Worm (Caenorhabditis elegans): Measurements from ENCODE around the gene acr-20.

The acr-20 gene

DNA sequence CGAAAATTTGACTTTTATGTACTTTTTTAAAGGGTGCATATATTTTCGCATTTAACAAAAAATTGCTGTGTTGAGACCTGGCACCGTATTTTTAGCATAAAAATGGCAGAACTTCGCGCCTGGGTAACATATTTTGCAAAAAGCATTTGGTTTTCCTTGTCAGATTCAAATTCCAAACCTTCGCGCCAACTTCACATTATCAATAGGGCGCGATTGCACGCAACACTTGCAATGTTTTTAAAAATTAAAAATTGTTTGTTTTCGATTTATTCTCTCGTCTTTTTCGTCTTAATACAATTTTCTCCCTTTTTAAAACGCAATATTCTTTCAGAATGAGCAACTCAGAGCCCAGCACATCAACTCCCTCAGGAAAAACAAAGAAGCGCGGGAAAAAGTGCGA, 5.9 kb upstream of the acr-20 start, which contains the start of gene mes-2 (continued):
- TF ChIP-seq ref-2 (tag; optimal IDR thresholded peaks at IDR 0.05) = no peak
- TF ChIP-seq ceh-6 (GFP tag; optimal IDR thresholded peaks at IDR 0.05) = no peak
- TF ChIP-seq dmd-4 (tag; optimal IDR thresholded peaks at IDR 0.05; ENCODE audit: borderline replicate concordance) = no peak
- no peak for TF ChIP-seq ceh-14 (tag; optimal IDR thresholded peaks at IDR 0.05)
- no peak for TF ChIP-seq ceh-45 (GFP tag; IDR thresholded peaks at IDR 0.05)
- no peak for TF ChIP-seq fax-1 (tag; optimal IDR thresholded peaks at IDR 0.05)
- TF ChIP-seq ceh-30 (tag; optimal IDR thresholded peaks at IDR 0.05) = peak; percentile 11
- TF ChIP-seq unc-3 (GFP tag; conservative IDR thresholded peaks at IDR 0.05) = no peak
- no peak for TF ChIP-seq unc-3 (tag; optimal IDR thresholded peaks at IDR 0.05)
- peak; percentile 13 for TF ChIP-seq unc-55 (GFP tag; optimal IDR thresholded peaks at IDR 0.05)
- no peak for TF ChIP-seq pax-1 (tag; optimal IDR thresholded peaks at IDR 0.05)
- TF ChIP-seq sox-4 (tag; optimal IDR thresholded peaks at IDR 0.05) = no peak
- peak; percentile 33 for TF ChIP-seq dve-1 (tag; optimal IDR thresholded peaks at IDR 0.05)
- TF ChIP-seq F13H6.1 (tag; optimal IDR thresholded peaks at IDR 0.05) = no peak
- no peak for TF ChIP-seq nhr-11 (tag; optimal IDR thresholded peaks at IDR 0.05)
- no peak for TF ChIP-seq hlh-8 (tag; optimal IDR thresholded peaks at IDR 0.05)
- TF ChIP-seq unc-86 (tag; optimal IDR thresholded peaks at IDR 0.05) = no peak
- TF ChIP-seq tbx-7 (tag; optimal IDR thresholded peaks at IDR 0.05) = no peak
- TF ChIP-seq fkh-6 (tag; optimal IDR thresholded peaks at IDR 0.05) = no peak
- TF ChIP-seq mec-3 (tag; optimal IDR thresholded peaks at IDR 0.05; ENCODE audit: borderline replicate concordance) = no peak
- no peak for TF ChIP-seq eyg-1 (tag; optimal IDR thresholded peaks at IDR 0.05)
- TF ChIP-seq K09A11.1 (tag; optimal IDR thresholded peaks at IDR 0.05; ENCODE audit: insufficient read depth) = no peak
- TF ChIP-seq pqm-1 (tag; optimal IDR thresholded peaks at IDR 0.05) = no peak
- TF ChIP-seq tbx-2 (tag; optimal IDR thresholded peaks at IDR 0.05) = peak; percentile 27
- TF ChIP-seq che-1 (tag; optimal IDR thresholded peaks at IDR 0.05) = peak; percentile 0
- no peak for TF ChIP-seq elt-4 (tag; optimal IDR thresholded peaks at IDR 0.05)
- no peak for TF ChIP-seq ceh-24 (tag; optimal IDR thresholded peaks at IDR 0.05)

DNA sequence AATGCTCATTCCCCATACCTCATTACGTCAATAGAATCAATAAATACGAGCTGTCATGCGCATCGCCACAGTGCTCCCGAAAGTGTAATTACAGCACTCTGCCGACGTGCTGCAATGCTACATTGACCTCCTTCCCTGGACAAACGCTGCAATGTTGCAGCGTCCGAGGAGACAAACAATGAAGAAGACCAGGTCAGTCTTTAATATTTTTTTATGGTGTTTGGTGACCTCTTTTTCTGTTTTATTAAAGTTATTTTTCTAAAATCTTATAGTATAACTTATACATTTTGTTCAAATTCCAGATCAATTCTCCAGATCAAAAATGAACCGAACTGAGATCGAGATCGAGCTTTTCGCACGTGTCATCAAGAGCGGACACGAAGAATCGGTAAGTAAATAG, 3.8 kb upstream of the acr-20 start, which contains the start of gene sdz-26:
sdz-26 (plus strand) TSS at position 301 of the 400 bp plus-strand sequence.
- TF ChIP-seq ceh-48 (tag; optimal IDR thresholded peaks at IDR 0.05) (no peak), npax-4 (tag; optimal IDR thresholded peaks at IDR 0.05) (no peak), elt-2 (tag; optimal IDR thresholded peaks at IDR 0.05) (no peak), ceh-2 (tag; optimal IDR thresholded peaks at IDR 0.05) (no peak), pag-3 (tag; optimal IDR thresholded peaks at IDR 0.05; ENCODE audit: borderline replicate concordance) (no peak), lim-6 (tag; optimal IDR thresholded peaks at IDR 0.05) (no peak), nfya-1 (tag; optimal IDR thresholded peaks at IDR 0.05) (no peak), lin-11 (tag; optimal IDR thresholded peaks at IDR 0.05) (no peak), ahr-1 (tag; optimal IDR thresholded peaks at IDR 0.05) (no peak), ceh-45 (GFP tag; IDR thresholded peaks at IDR 0.05) (no peak), ceh-34 (tag; optimal IDR thresholded peaks at IDR 0.05) (no peak), ceh-24 (tag; optimal IDR thresholded peaks at IDR 0.05) (no peak), dve-1 (tag; optimal IDR thresholded peaks at IDR 0.05) (no peak), hlh-13 (GFP tag; optimal IDR thresholded peaks at IDR 0.05) (no peak), sox-4 (tag; optimal IDR thresholded peaks at IDR 0.05) (no peak), eyg-1 (tag; optimal IDR thresholded peaks at IDR 0.05) (no peak), ceh-9 (tag; optimal IDR thresholded peaks at IDR 0.05) (no peak), C38D4.7 (GFP tag; optimal IDR thresholded peaks at IDR 0.05) (no peak), pat-9 (tag; optimal IDR thresholded peaks at IDR 0.05) (no peak)

DNA sequence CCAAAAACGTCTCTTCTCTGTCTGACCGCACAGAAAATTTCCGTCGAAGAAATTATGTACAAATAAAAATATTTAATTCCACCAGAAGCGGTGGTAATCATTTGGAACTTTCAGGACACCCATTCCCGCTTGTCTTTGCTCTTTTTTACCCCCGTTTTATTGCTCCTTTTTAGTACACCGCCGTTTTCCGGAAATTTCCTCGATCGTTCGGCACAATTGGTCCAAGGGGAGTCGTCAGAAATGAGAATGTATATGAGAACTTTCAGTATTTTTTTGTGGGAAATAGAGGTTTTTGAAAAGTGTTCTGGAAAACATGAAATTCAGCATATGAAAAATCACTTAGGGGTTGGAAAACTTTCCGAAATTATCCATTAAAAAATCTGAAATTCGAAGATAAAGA, 3.1 kb upstream of the acr-20 start:
- no peak for TF ChIP-seq T23F11.4 (GFP tag; optimal IDR thresholded peaks at IDR 0.05)
- no peak for TF ChIP-seq ref-2 (tag; optimal IDR thresholded peaks at IDR 0.05)
- TF ChIP-seq hlh-15 (tag; optimal IDR thresholded peaks at IDR 0.05) = no peak
- TF ChIP-seq tbx-2 (tag; optimal IDR thresholded peaks at IDR 0.05) = no peak
- TF ChIP-seq unc-86 (tag; optimal IDR thresholded peaks at IDR 0.05) = no peak
- TF ChIP-seq pqm-1 (tag; optimal IDR thresholded peaks at IDR 0.05) = no peak
- TF ChIP-seq Y22D7AL.16 (tag; optimal IDR thresholded peaks at IDR 0.05) = no peak
- TF ChIP-seq zip-5 (tag; optimal IDR thresholded peaks at IDR 0.05) = no peak
- TF ChIP-seq ceh-19 (GFP tag; optimal IDR thresholded peaks at IDR 0.05) = no peak
- TF ChIP-seq hlh-8 (tag; optimal IDR thresholded peaks at IDR 0.05) = no peak
- TF ChIP-seq elt-2 (tag; optimal IDR thresholded peaks at IDR 0.05) = no peak
